Worm (Caenorhabditis elegans): ENCODE measurements around the gene rfip-1.
A peak's percentile ranks its signal among the peaks of the same experiment; 100 is the strongest.

DNA sequence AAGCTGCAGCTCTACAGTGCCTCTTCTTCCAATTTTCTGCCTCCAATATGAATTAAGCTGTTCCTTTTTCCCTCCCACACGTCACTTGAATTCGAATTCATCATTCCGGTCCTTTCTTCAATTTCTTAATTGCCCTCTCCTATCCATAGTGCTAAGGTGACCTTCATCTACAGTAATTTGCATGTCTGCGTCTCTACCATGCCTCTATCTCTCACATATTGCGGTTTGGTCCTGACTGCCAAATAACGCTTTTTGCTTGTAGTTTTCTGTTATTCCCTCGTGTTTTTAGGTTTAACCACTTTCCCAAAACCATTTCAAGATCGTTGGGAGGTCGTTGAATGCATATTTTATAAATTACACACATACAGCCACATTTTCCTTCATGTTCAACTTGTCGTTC is 3.7 kb upstream of the rfip-1 start:
- no peak for TF ChIP-seq mbf-1 (tag; optimal IDR thresholded peaks at IDR 0.05)
- no peak for TF ChIP-seq lin-11 (tag; optimal IDR thresholded peaks at IDR 0.05)
- TF ChIP-seq ZK546.5 (tag; optimal IDR thresholded peaks at IDR 0.05): no peak
- no peak for TF ChIP-seq ama-1 (optimal IDR thresholded peaks at IDR 0.05)
- peak; percentile 22 for TF ChIP-seq C34F6.9 (tag; optimal IDR thresholded peaks at IDR 0.05)
